Worm (Caenorhabditis elegans) whole organism, L4 larva: ENCODE results near the gene K01A6.6.

Experiments used
- D1046.2 ChIP-seq: fragments of 200-800 bp; sonication (Bioruptor generic); IDR thresholded peaks from 2 replicates; pipeline ENCODE4 v1.3.6; 2022; ENCODE audit warnings: missing genetic modification characterization, missing compliant biosample characterization
- F10B5.3 ChIP-seq: sonication (generic microtip); optimal IDR thresholded peaks from 2 replicates; lab custom pipeline; 2016; ENCODE audit warnings: mild to moderate bottlenecking, missing genetic modification characterization, missing compliant biosample characterization
- F44E2.7 ChIP-seq: fragments of 200-800 bp; sonication (Bioruptor generic); IDR thresholded peaks from 2 replicates; pipeline ENCODE4 v2.1.2; 2022; ENCODE audit warnings: missing genetic modification characterization, missing compliant biosample characterization
- F49E8.2 ChIP-seq: sonication (generic microtip); optimal IDR thresholded peaks from 2 replicates; lab custom pipeline; 2016; ENCODE audit warnings: missing compliant biosample characterization, mild to moderate bottlenecking, missing genetic modification characterization, borderline replicate concordance
- Y105C5A.15 ChIP-seq: fragments of 200-800 bp; sonication (Bioruptor generic); IDR thresholded peaks from 2 replicates; pipeline ENCODE4 v1.3.6; 2022; ENCODE audit warnings: missing genetic modification characterization, missing compliant biosample characterization
- Y48G9A.11 ChIP-seq: fragments of 200-800 bp; sonication (Bioruptor generic); IDR thresholded peaks from 2 replicates; pipeline ENCODE4 v1.3.6; 2022; ENCODE audit warnings: missing genetic modification reagents, missing genetic modification characterization, missing compliant biosample characterization
- aha-1 ChIP-seq: fragments of 150-350 bp; peaks from one replicate; lab custom pipeline; 2014; ENCODE audit warnings: missing biosample characterization, missing genetic modification characterization
- ama-1 ChIP-seq: fragments of 150-350 bp; optimal IDR thresholded peaks from 2 replicates; lab custom pipeline; 2014; ENCODE audit warnings: inconsistent platforms, mixed read lengths
- attf-4 ChIP-seq: sonication (generic microtip); optimal IDR thresholded peaks from 3 replicates; lab custom pipeline; 2017; ENCODE audit warnings: missing biosample characterization, missing genetic modification characterization
- ceh-32 ChIP-seq: sonication (generic microtip); optimal IDR thresholded peaks from 2 replicates; lab custom pipeline; 2016; ENCODE audit warnings: mild to moderate bottlenecking, missing genetic modification characterization, missing compliant biosample characterization; ENCODE audit not compliant: poor library complexity
- ceh-44 ChIP-seq: fragments of 200-800 bp; sonication (Bioruptor generic); IDR thresholded peaks from 2 replicates; pipeline ENCODE4 v1.3.6; 2022; ENCODE audit warnings: missing genetic modification reagents, missing genetic modification characterization, missing compliant biosample characterization
- ceh-62 ChIP-seq: sonication (generic microtip); optimal IDR thresholded peaks from 2 replicates; lab custom pipeline; 2017; ENCODE audit warnings: missing biosample characterization, missing genetic modification characterization
- daf-12 ChIP-seq: fragments of 150-350 bp; optimal IDR thresholded peaks from 2 replicates; lab custom pipeline; 2014; ENCODE audit warnings: missing biosample characterization, missing genetic modification reagents, missing genetic modification characterization
- daf-16 ChIP-seq, 3 experiments: sonication (generic microtip); optimal IDR thresholded peaks; 2 replicates each; lab custom pipeline; 2016 to 2017; ENCODE audit warnings: missing genetic modification characterization in 3 of 3, missing genetic modification reagents in 3 of 3, mild to moderate bottlenecking in 2 of 3, missing compliant biosample characterization in 2 of 3, missing biosample characterization in 1 of 3, moderate library complexity in 1 of 3
- daf-8 ChIP-seq: fragments of 200-800 bp; sonication (Bioruptor generic); IDR thresholded peaks from 2 replicates; pipeline ENCODE4 v1.3.6; 2022; ENCODE audit warnings: missing genetic modification characterization, missing compliant biosample characterization
- fkh-10 ChIP-seq: fragments of 150-350 bp; optimal IDR thresholded peaks from 2 replicates; lab custom pipeline; 2014; ENCODE audit warnings: missing biosample characterization, missing genetic modification reagents, missing genetic modification characterization
- hif-1 ChIP-seq, 2 experiments: sonication (generic microtip); optimal IDR thresholded peaks; 2 replicates each; lab custom pipeline; 2016 to 2017; ENCODE audit warnings: missing compliant biosample characterization in 2 of 2, missing genetic modification characterization in 2 of 2, missing genetic modification reagents in 2 of 2, missing genotype in 2 of 2, mild to moderate bottlenecking in 1 of 2
- hlh-11 ChIP-seq: fragments of 200-800 bp; sonication (Bioruptor generic); optimal IDR thresholded peaks from 2 replicates; lab custom pipeline; 2018; ENCODE audit warnings: mild to moderate bottlenecking, missing genetic modification characterization, missing compliant biosample characterization
- hlh-30 ChIP-seq: sonication (generic microtip); optimal IDR thresholded peaks from 2 replicates; lab custom pipeline; 2017; ENCODE audit warnings: antibody characterized with exemption, mild to moderate bottlenecking, missing genetic modification characterization, missing compliant biosample characterization; ENCODE audit not compliant: insufficient read depth
- lin-1 ChIP-seq: fragments of 200-800 bp; sonication (Bioruptor generic); IDR thresholded peaks from 2 replicates; pipeline ENCODE4 v1.3.6; 2022; ENCODE audit warnings: missing genetic modification reagents, missing genetic modification characterization, missing compliant biosample characterization
- lin-38 ChIP-seq: fragments of 200-800 bp; sonication (Bioruptor generic); IDR thresholded peaks from 2 replicates; pipeline ENCODE4 v1.3.6; 2022; ENCODE audit warnings: missing genetic modification reagents, missing genetic modification characterization, missing compliant biosample characterization
- lir-3 ChIP-seq: sonication (generic microtip); optimal IDR thresholded peaks from 2 replicates; lab custom pipeline; 2016; ENCODE audit warnings: mild to moderate bottlenecking, missing genetic modification characterization, missing compliant biosample characterization
- mep-1 ChIP-seq: fragments of 150-350 bp; sonication (generic microtip); optimal IDR thresholded peaks from 3 replicates; lab custom pipeline; 2014; ENCODE audit warnings: missing biosample characterization, missing genetic modification characterization
- nhr-102 ChIP-seq: sonication (generic microtip); optimal IDR thresholded peaks from 2 replicates; lab custom pipeline; 2016; ENCODE audit warnings: mild to moderate bottlenecking, missing genetic modification characterization, moderate library complexity, missing compliant biosample characterization
- nhr-237 ChIP-seq: sonication (generic microtip); optimal IDR thresholded peaks from 2 replicates; lab custom pipeline; 2017; ENCODE audit warnings: missing biosample characterization, missing genetic modification characterization
- nhr-28 ChIP-seq: fragments of 150-350 bp; optimal IDR thresholded peaks from 2 replicates; lab custom pipeline; 2014; ENCODE audit warnings: missing biosample characterization, missing genetic modification characterization
- nhr-48 ChIP-seq: sonication (generic microtip); optimal IDR thresholded peaks from 2 replicates; lab custom pipeline; 2016; ENCODE audit warnings: mild to moderate bottlenecking, missing genetic modification characterization, missing compliant biosample characterization
- pqm-1 ChIP-seq: sonication (generic microtip); optimal IDR thresholded peaks from 2 replicates; lab custom pipeline; 2017; ENCODE audit warnings: missing biosample characterization, missing genetic modification characterization
- set-16 ChIP-seq: fragments of 200-800 bp; sonication (Bioruptor generic); IDR thresholded peaks from 2 replicates; pipeline ENCODE4 v1.3.6; 2022; ENCODE audit warnings: missing genetic modification reagents, missing genetic modification characterization, missing compliant biosample characterization
- spr-1 ChIP-seq: sonication (generic microtip); optimal IDR thresholded peaks from 2 replicates; lab custom pipeline; 2016; ENCODE audit warnings: mild to moderate bottlenecking, missing genetic modification characterization, missing compliant biosample characterization
- unc-130 ChIP-seq: sonication (generic microtip); optimal IDR thresholded peaks from 2 replicates; lab custom pipeline; 2016; ENCODE audit warnings: missing genetic modification reagents, missing genetic modification characterization, missing compliant biosample characterization
- unc-62 ChIP-seq, 3 experiments: fragments of 150-350 bp in 1 of 3; sonication (generic microtip); optimal IDR thresholded peaks in 2 of 3; peaks in 1 of 3; 1 replicate in 1 of 3; 2 replicates in 2 of 3; lab custom pipeline; 2014 to 2017; ENCODE audit warnings: missing biosample characterization in 3 of 3, missing genetic modification characterization in 3 of 3, missing genetic modification reagents in 3 of 3, missing genotype in 1 of 3

K01A6.6 gene

DNA sequence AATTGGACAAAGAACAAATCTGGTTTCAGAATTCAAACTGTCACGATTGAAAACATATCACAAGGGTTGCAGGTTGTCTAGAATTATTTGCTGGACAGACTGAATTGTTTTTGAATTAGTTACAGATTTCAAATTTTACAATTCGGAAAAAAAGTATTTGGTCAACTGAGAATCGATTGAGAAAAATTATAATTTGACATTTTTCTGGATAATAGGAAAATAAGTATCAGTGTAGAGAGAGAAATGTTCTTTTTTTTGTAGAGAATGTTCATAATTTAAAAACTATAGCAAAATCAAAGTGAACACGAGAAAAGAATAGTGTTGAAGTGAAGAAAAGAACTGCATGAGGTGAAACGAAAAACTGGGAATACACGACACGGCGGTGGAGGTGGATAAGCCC lies 34.4 kb upstream of the K01A6.6 start, which contains the start of gene dpy-20:
Gene dpy-20 (minus strand): TSS at position 101 of the 400 bp plus-strand sequence.
- TF ChIP-seq mep-1 (tag; lab: Kevin White, UChicago) (no peak), lin-1 (GFP tag; lab: Robert Waterston, UW) (no peak), nhr-102 (tag; lab: Kevin White, UChicago) (no peak), lir-3 (no peak), unc-130 (GFP tag; lab: Kevin White, UChicago) (no peak), pqm-1 (tag; lab: Kevin White, UChicago) (no peak), daf-8 (GFP tag; lab: Robert Waterston, UW) (no peak), aha-1 (tag; lab: Kevin White, UChicago) (no peak), F10B5.3 (tag; lab: Kevin White, UChicago) (no peak), fkh-10 (no peak), Y48G9A.11 (GFP tag; lab: Robert Waterston, UW) (no peak)
- TF ChIP-seq, all 104 proteins: peak for 0

DNA sequence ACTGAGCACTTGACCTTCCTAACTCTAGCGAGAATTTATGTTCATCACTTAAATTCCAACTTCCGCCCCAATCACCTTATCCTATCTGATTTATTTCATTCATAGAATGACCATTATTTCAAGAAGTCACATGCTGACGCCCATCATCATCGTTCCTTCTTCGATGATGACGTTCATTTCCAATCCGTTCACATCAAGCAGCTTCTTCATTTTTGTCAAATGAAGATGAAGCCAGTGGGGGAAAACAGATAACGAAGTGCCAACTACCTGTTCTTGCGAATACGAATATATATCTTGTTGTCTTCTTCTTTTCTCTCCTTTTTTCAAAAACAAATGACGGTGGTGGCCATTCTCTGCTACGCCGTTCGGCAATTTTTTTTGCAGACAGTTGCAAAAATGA lies 33.2 kb upstream of the K01A6.6 start:
- TF ChIP-seq nhr-28 = peak; percentile 16
- peak; percentile 79 for TF ChIP-seq aha-1 (tag; lab: Kevin White, UChicago)
- peak; percentile 19 for TF ChIP-seq hlh-30 (tag; lab: Kevin White, UChicago)
- peak; percentile 47 for TF ChIP-seq hlh-11
- TF ChIP-seq spr-1 (tag; lab: Kevin White, UChicago) = no peak
- no peak for TF ChIP-seq D1046.2 (GFP tag; lab: Robert Waterston, UW)
- peak; percentile 12 for TF ChIP-seq nhr-48 (tag; lab: Kevin White, UChicago)
- TF ChIP-seq unc-62 (GFP tag; optimal IDR thresholded peaks at IDR 0.05 in 1 of 2; lab: Kevin White, UChicago) = peak in 1 of 2 experiments; percentile 33
- TF ChIP-seq unc-62 (tag; optimal IDR thresholded peaks at IDR 0.05; lab: Kevin White, UChicago) = no peak

DNA sequence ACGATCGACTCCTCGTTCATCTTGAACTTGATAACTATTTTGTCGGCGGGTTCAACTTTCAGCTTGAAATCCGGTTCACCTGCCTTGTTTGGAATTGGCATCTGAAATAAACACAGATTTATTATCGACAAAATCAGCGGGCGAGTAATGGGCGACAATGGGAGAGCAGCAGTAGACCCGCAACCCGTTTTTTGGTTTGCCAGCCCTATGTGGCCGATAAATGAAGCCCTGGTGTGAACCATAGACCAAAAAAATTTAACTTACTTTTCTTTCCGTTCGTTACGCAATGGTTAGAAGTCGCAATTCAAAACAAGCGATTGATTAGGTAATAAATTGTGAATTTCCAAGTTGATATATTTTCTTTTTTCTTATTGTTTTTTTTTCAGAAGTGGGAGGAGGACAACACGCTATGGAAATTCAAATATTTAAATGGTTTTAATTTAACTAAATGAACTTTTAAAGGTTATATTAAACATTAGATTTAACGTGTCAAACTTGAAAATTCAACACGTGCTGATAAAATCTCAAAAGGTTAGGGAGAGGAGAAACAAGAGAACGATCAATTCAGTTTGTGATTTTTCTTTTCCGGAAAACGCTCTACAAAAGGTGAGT lies 31.3 kb upstream of the K01A6.6 start, which contains the start of the genes T22B3.3 and alg-3:
Gene T22B3.3 (minus strand): TSS at position 101 of the 612 bp plus-strand sequence.
Gene alg-3 (plus strand): TSS at position 562 of the 612 bp plus-strand sequence.
- TF ChIP-seq hlh-11 (no peak), aha-1 (tag; lab: Kevin White, UChicago) (no peak), ceh-32 (tag; lab: Kevin White, UChicago) (no peak), ceh-44 (GFP tag; lab: Robert Waterston, UW) (no peak), daf-8 (GFP tag; lab: Robert Waterston, UW) (no peak), set-16 (GFP tag; lab: Robert Waterston, UW) (no peak), F49E8.2 (tag; lab: Kevin White, UChicago) (no peak), Y105C5A.15 (no peak), ceh-62 (tag; lab: Kevin White, UChicago) (no peak), lin-38 (no peak), hif-1 (tag; optimal IDR thresholded peaks at IDR 0.05; lab: Kevin White, UChicago) (no peak), nhr-237 (tag; lab: Kevin White, UChicago) (no peak), ama-1 (no peak), daf-12 (no peak), attf-4 (tag; lab: Kevin White, UChicago) (no peak)

DNA sequence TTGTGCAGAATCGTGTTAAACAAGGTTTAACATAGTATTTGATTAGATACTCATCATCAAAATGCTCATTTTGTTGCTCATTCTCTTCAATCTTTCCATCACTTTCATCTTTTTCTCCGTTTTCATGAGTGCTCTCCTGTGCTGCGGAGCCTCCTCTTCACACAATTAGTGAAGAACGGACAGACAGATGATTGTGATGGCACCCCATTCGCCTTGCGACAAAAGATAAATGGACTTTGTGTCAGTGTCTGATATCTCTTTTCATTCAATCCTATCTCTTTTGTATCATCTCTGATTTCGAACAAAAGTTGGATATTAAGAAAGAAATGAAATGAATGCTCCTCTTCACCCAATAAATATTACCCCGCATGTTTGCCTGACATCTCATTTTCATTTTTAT lies 24.8 kb upstream of the K01A6.6 start:
- TF ChIP-seq unc-62 (GFP tag; optimal IDR thresholded peaks at IDR 0.05 in 1 of 2; lab: Kevin White, UChicago) (peak in 1 of 2 experiments; percentile 49), unc-62 (tag; optimal IDR thresholded peaks at IDR 0.05; lab: Kevin White, UChicago) (no peak), daf-16 (GFP tag; optimal IDR thresholded peaks at IDR 0.05; lab: Kevin White, UChicago) (peak in 1 of 2 experiments; percentile 22), daf-16 (tag; optimal IDR thresholded peaks at IDR 0.05; lab: Kevin White, UChicago) (no peak), hlh-11 (peak; percentile 9), F44E2.7 (GFP tag; lab: Robert Waterston, UW) (no peak)
